Worm (Caenorhabditis elegans) whole organism, L4/young adult: ENCODE data around the gene rpl-20.

Experiments used
- W03F9.2 ChIP-seq: fragments of 150-350 bp; optimal IDR thresholded peaks from 2 replicates; lab custom pipeline; 2014; ENCODE audit warnings: missing biosample characterization, missing genetic modification characterization
- him-1 ChIP-seq: sonication (generic microtip); optimal IDR thresholded peaks from 2 replicates; lab custom pipeline; 2016; ENCODE audit warnings: missing genotype, missing genetic modification reagents, missing genetic modification characterization, missing compliant biosample characterization

ce11 chrIV:4737258-4737657, 12.3 kb downstream of the rpl-20 start, which contains the start of gene fbxb-78:
- TF ChIP-seq him-1 (tag; lab: Kevin White, UChicago) (no peak), W03F9.2 (no peak)
